Worm (Caenorhabditis elegans) whole organism, L1 larva: ENCODE data around the gene F26F12.2.

ENCODE experiments used
- Y116A8C.19 ChIP-seq: sonication (generic microtip); optimal IDR thresholded peaks from 2 replicates; lab custom pipeline; 2016; ENCODE audit warnings: missing compliant biosample characterization, missing genetic modification characterization, borderline replicate concordance
- ama-1 ChIP-seq: fragments of 150-350 bp; optimal IDR thresholded peaks from 2 replicates; lab custom pipeline; 2014
- nhr-12 ChIP-seq: sonication (generic microtip); optimal IDR thresholded peaks from 2 replicates; lab custom pipeline; 2017; ENCODE audit warnings: missing biosample characterization, missing genetic modification characterization
- nhr-28 ChIP-seq: fragments of 150-350 bp; optimal IDR thresholded peaks from 2 replicates; lab custom pipeline; 2014; ENCODE audit warnings: missing biosample characterization, missing genetic modification characterization
- pag-3 ChIP-seq: sonication (generic microtip); optimal IDR thresholded peaks from 2 replicates; lab custom pipeline; 2017; ENCODE audit warnings: missing genetic modification characterization, mild to moderate bottlenecking, missing compliant biosample characterization, antibody characterized with exemption, borderline replicate concordance; ENCODE audit not compliant: insufficient read depth
- pqm-1 ChIP-seq: sonication (generic microtip); optimal IDR thresholded peaks from 3 replicates; lab custom pipeline; 2017; ENCODE audit warnings: missing biosample characterization, missing genetic modification characterization
- sptf-1 ChIP-seq: fragments of 150-350 bp; optimal IDR thresholded peaks from 2 replicates; lab custom pipeline; 2014; ENCODE audit warnings: missing biosample characterization, missing genetic modification characterization
- unc-62 ChIP-seq: fragments of 150-350 bp; optimal IDR thresholded peaks from 2 replicates; lab custom pipeline; 2014; ENCODE audit warnings: missing biosample characterization, missing genetic modification reagents, missing genetic modification characterization
- ztf-11 ChIP-seq, 2 experiments: sonication (generic microtip); optimal IDR thresholded peaks; 2 replicates each; lab custom pipeline; 2016 to 2017; ENCODE audit warnings: missing genetic modification characterization in 2 of 2, missing biosample characterization in 1 of 2, missing compliant biosample characterization in 1 of 2
- ztf-4 ChIP-seq: fragments of 150-350 bp; optimal IDR thresholded peaks from 2 replicates; lab custom pipeline; 2014; ENCODE audit warnings: missing biosample characterization, missing genetic modification characterization

- no peak for TF ChIP-seq pqm-1 (tag; lab: Kevin White, UChicago)
- no peak for TF ChIP-seq ztf-11 (tag; optimal IDR thresholded peaks at IDR 0.05; lab: Kevin White, UChicago)
- TF ChIP-seq ztf-4 (tag; lab: Kevin White, UChicago): no peak
- no peak for TF ChIP-seq unc-62
- TF ChIP-seq ama-1 (lab: Kevin White, UChicago): no peak
- TF ChIP-seq pag-3 (tag; lab: Kevin White, UChicago): no peak
- no peak for TF ChIP-seq Y116A8C.19 (tag; lab: Kevin White, UChicago)
- no peak for TF ChIP-seq nhr-12
- no peak for TF ChIP-seq sptf-1
- TF ChIP-seq nhr-28 (tag; lab: Kevin White, UChicago): no peak
Observed at ce11 chrV:5792031-5792430, 46.4 kb downstream of the F26F12.2 start, which contains the start of gene ZC250.2.
